Worm (Caenorhabditis elegans) whole organism, L4 larva: ENCODE measurements around the gene C31C9.7.

ENCODE experiments used
- F26F4.8 ChIP-seq: fragments of 200-800 bp; sonication (Bioruptor generic); conservative IDR thresholded peaks from 2 replicates; pipeline ENCODE4 v1.3.6; 2022; ENCODE audit warnings: missing genetic modification characterization, missing compliant biosample characterization
- F49E8.2 ChIP-seq: sonication (generic microtip); optimal IDR thresholded peaks from 2 replicates; lab custom pipeline; 2016; ENCODE audit warnings: missing compliant biosample characterization, mild to moderate bottlenecking, missing genetic modification characterization, borderline replicate concordance
- R02D3.7 ChIP-seq: fragments of 150-350 bp; sonication (generic microtip); optimal IDR thresholded peaks from 3 replicates; lab custom pipeline; 2014; ENCODE audit warnings: missing biosample characterization, missing genetic modification characterization
- aha-1 ChIP-seq: fragments of 150-350 bp; peaks from one replicate; lab custom pipeline; 2014; ENCODE audit warnings: missing biosample characterization, missing genetic modification characterization
- ama-1 ChIP-seq: fragments of 150-350 bp; optimal IDR thresholded peaks from 2 replicates; lab custom pipeline; 2014; ENCODE audit warnings: inconsistent platforms, mixed read lengths
- arid-1 ChIP-seq: fragments of 200-800 bp; sonication (Bioruptor generic); conservative IDR thresholded peaks from 2 replicates; pipeline ENCODE4 v1.3.6; 2022; ENCODE audit warnings: missing genetic modification reagents, missing genetic modification characterization, missing compliant biosample characterization
- attf-4 ChIP-seq: sonication (generic microtip); optimal IDR thresholded peaks from 3 replicates; lab custom pipeline; 2017; ENCODE audit warnings: missing biosample characterization, missing genetic modification characterization
- ceh-62 ChIP-seq: sonication (generic microtip); optimal IDR thresholded peaks from 2 replicates; lab custom pipeline; 2017; ENCODE audit warnings: missing biosample characterization, missing genetic modification characterization
- ces-1 ChIP-seq: fragments of 150-350 bp; sonication (generic microtip); optimal IDR thresholded peaks from 4 replicates; lab custom pipeline; 2014; ENCODE audit warnings: missing biosample characterization, missing genetic modification reagents, missing genetic modification characterization
- cey-2 ChIP-seq: sonication (generic microtip); optimal IDR thresholded peaks from 3 replicates; lab custom pipeline; 2017; ENCODE audit warnings: missing genetic modification characterization, mild to moderate bottlenecking, missing compliant biosample characterization, antibody characterized with exemption, borderline replicate concordance; ENCODE audit not compliant: insufficient read depth
- daf-12 ChIP-seq: fragments of 150-350 bp; optimal IDR thresholded peaks from 2 replicates; lab custom pipeline; 2014; ENCODE audit warnings: missing biosample characterization, missing genetic modification reagents, missing genetic modification characterization
- daf-16 ChIP-seq, 3 experiments: sonication (generic microtip); optimal IDR thresholded peaks; 2 replicates each; lab custom pipeline; 2016 to 2017; ENCODE audit warnings: missing genetic modification characterization in 3 of 3, missing genetic modification reagents in 3 of 3, mild to moderate bottlenecking in 2 of 3, missing compliant biosample characterization in 2 of 3, missing biosample characterization in 1 of 3, moderate library complexity in 1 of 3
- daf-19 ChIP-seq: fragments of 200-800 bp; sonication (Bioruptor generic); conservative IDR thresholded peaks from 2 replicates; pipeline ENCODE4 v1.3.6; 2022; ENCODE audit warnings: missing genetic modification characterization, missing compliant biosample characterization
- dmd-6 ChIP-seq: fragments of 200-800 bp; sonication (Bioruptor generic); IDR thresholded peaks from 2 replicates; pipeline ENCODE4 v1.3.6; 2022; ENCODE audit warnings: missing genetic modification reagents, missing genetic modification characterization, missing compliant biosample characterization
- dmd-8 ChIP-seq: fragments of 200-800 bp; sonication (Bioruptor generic); IDR thresholded peaks from 2 replicates; pipeline ENCODE4 v1.3.6; 2022; ENCODE audit warnings: missing genetic modification characterization, missing compliant biosample characterization
- dpl-1 ChIP-seq: fragments of 150-350 bp; optimal IDR thresholded peaks from 2 replicates; lab custom pipeline; 2014; ENCODE audit warnings: missing biosample characterization, missing genetic modification reagents, missing genetic modification characterization
- duxl-1 ChIP-seq: sonication (generic microtip); optimal IDR thresholded peaks from 2 replicates; lab custom pipeline; 2016; ENCODE audit warnings: mild to moderate bottlenecking, missing genetic modification characterization, moderate library complexity, missing compliant biosample characterization; ENCODE audit not compliant: poor library complexity
- dve-1 ChIP-seq: sonication (generic microtip); optimal IDR thresholded peaks from 2 replicates; lab custom pipeline; 2017; ENCODE audit warnings: antibody characterized with exemption, mild to moderate bottlenecking, missing genetic modification characterization, missing compliant biosample characterization; ENCODE audit not compliant: insufficient read depth
- gei-8 ChIP-seq: fragments of 200-800 bp; sonication (Bioruptor generic); optimal IDR thresholded peaks from 2 replicates; lab custom pipeline; 2018; ENCODE audit warnings: mild to moderate bottlenecking, missing genetic modification characterization, missing compliant biosample characterization
- hif-1 ChIP-seq, 2 experiments: sonication (generic microtip); optimal IDR thresholded peaks; 2 replicates each; lab custom pipeline; 2016 to 2017; ENCODE audit warnings: missing compliant biosample characterization in 2 of 2, missing genetic modification characterization in 2 of 2, missing genetic modification reagents in 2 of 2, missing genotype in 2 of 2, mild to moderate bottlenecking in 1 of 2
- hlh-11 ChIP-seq: fragments of 200-800 bp; sonication (Bioruptor generic); optimal IDR thresholded peaks from 2 replicates; lab custom pipeline; 2018; ENCODE audit warnings: mild to moderate bottlenecking, missing genetic modification characterization, missing compliant biosample characterization
- hlh-30 ChIP-seq: sonication (generic microtip); optimal IDR thresholded peaks from 2 replicates; lab custom pipeline; 2017; ENCODE audit warnings: antibody characterized with exemption, mild to moderate bottlenecking, missing genetic modification characterization, missing compliant biosample characterization; ENCODE audit not compliant: insufficient read depth
- jun-1 ChIP-seq: fragments of 150-350 bp; optimal IDR thresholded peaks from 2 replicates; lab custom pipeline; 2014; ENCODE audit warnings: missing biosample characterization, missing genetic modification reagents, missing genetic modification characterization
- lin-29 ChIP-seq: fragments of 200-800 bp; sonication (Bioruptor generic); IDR thresholded peaks from 2 replicates; pipeline ENCODE4 v1.3.6; 2022; ENCODE audit warnings: missing genetic modification reagents, missing genetic modification characterization, missing compliant biosample characterization
- lin-38 ChIP-seq: fragments of 200-800 bp; sonication (Bioruptor generic); IDR thresholded peaks from 2 replicates; pipeline ENCODE4 v1.3.6; 2022; ENCODE audit warnings: missing genetic modification reagents, missing genetic modification characterization, missing compliant biosample characterization
- lsy-2 ChIP-seq, 2 experiments: fragments of 150-350 bp in 1 of 2; sonication (generic microtip) in 1 of 2; optimal IDR thresholded peaks; 2 replicates each; lab custom pipeline; 2014 to 2017; ENCODE audit warnings: missing biosample characterization in 2 of 2, missing genetic modification characterization in 2 of 2
- madf-9 ChIP-seq: fragments of 200-800 bp; sonication (Bioruptor generic); conservative IDR thresholded peaks from 2 replicates; pipeline ENCODE4 v1.3.6; 2022; ENCODE audit warnings: missing genetic modification reagents, missing genetic modification characterization, missing compliant biosample characterization
- mdl-1 ChIP-seq, 2 experiments: fragments of 150-350 bp in 1 of 2; sonication (generic microtip) in 1 of 2; optimal IDR thresholded peaks; 2 replicates each; lab custom pipeline; 2014 to 2017; ENCODE audit warnings: missing biosample characterization in 2 of 2, missing genetic modification characterization in 2 of 2
- nhr-237 ChIP-seq: sonication (generic microtip); optimal IDR thresholded peaks from 2 replicates; lab custom pipeline; 2017; ENCODE audit warnings: missing biosample characterization, missing genetic modification characterization
- nhr-25 ChIP-seq: sonication (generic microtip); optimal IDR thresholded peaks from 2 replicates; lab custom pipeline; 2017; ENCODE audit warnings: missing genetic modification characterization, mild to moderate bottlenecking, missing compliant biosample characterization, antibody characterized with exemption, moderate library complexity, borderline replicate concordance; ENCODE audit not compliant: insufficient read depth
- nhr-28 ChIP-seq: fragments of 150-350 bp; optimal IDR thresholded peaks from 2 replicates; lab custom pipeline; 2014; ENCODE audit warnings: missing biosample characterization, missing genetic modification characterization
- nhr-42 ChIP-seq: fragments of 200-800 bp; sonication (Bioruptor generic); IDR thresholded peaks from 2 replicates; pipeline ENCODE4 v1.3.6; 2022; ENCODE audit warnings: missing genetic modification characterization, missing compliant biosample characterization
- nhr-6 ChIP-seq: fragments of 150-350 bp; optimal IDR thresholded peaks from 2 replicates; lab custom pipeline; 2014; ENCODE audit warnings: missing biosample characterization, missing genetic modification characterization
- nhr-77 ChIP-seq: fragments of 150-350 bp; optimal IDR thresholded peaks from 2 replicates; lab custom pipeline; 2014; ENCODE audit warnings: missing biosample characterization, missing genetic modification characterization
- pha-4 ChIP-seq, 2 experiments: fragments of 150-350 bp in 1 of 2; fragments of 200-800 bp in 1 of 2; sonication (Bioruptor generic) in 1 of 2; IDR thresholded peaks in 1 of 2; optimal IDR thresholded peaks in 1 of 2; 2 replicates each; pipeline versions ENCODE4 v1.3.6 to Lab custom; 2014 to 2022; ENCODE audit warnings: missing genetic modification characterization in 2 of 2, missing genetic modification reagents in 2 of 2, missing biosample characterization in 1 of 2, missing compliant biosample characterization in 1 of 2
- pqm-1 ChIP-seq: sonication (generic microtip); optimal IDR thresholded peaks from 2 replicates; lab custom pipeline; 2017; ENCODE audit warnings: missing biosample characterization, missing genetic modification characterization
- rbr-2 ChIP-seq: sonication (generic microtip); optimal IDR thresholded peaks from 2 replicates; lab custom pipeline; 2016; ENCODE audit warnings: missing genotype, missing genetic modification characterization, missing compliant biosample characterization
- set-16 ChIP-seq: fragments of 200-800 bp; sonication (Bioruptor generic); IDR thresholded peaks from 2 replicates; pipeline ENCODE4 v1.3.6; 2022; ENCODE audit warnings: missing genetic modification reagents, missing genetic modification characterization, missing compliant biosample characterization
- spr-3 ChIP-seq: fragments of 200-800 bp; sonication (Bioruptor generic); optimal IDR thresholded peaks from 2 replicates; lab custom pipeline; 2018; ENCODE audit warnings: mild to moderate bottlenecking, missing genetic modification characterization, missing compliant biosample characterization
- unc-130 ChIP-seq: sonication (generic microtip); optimal IDR thresholded peaks from 2 replicates; lab custom pipeline; 2016; ENCODE audit warnings: missing genetic modification reagents, missing genetic modification characterization, missing compliant biosample characterization

The C31C9.7 gene

DNA sequence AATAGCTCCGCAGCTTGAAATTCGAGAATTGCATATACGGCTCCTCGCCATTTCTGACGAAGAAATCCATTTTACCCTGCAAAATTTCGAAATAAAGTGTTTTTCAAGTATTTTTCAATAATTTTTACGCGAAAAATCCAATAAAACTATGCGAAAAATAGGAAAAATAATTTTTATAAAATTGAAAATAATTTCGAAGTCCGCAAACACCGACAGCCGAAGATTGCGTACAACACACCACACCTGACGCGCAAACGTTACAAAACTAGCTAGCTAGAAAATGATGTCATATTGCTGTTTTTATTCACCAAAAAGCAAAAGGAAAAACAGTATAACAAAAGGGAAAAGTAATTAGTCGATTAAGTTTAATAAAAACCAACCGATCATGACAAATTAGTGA is 25.8 kb downstream of the C31C9.7 start, which contains the start of gene rpoa-1:
TSS of gene rpoa-1 (minus strand) at position 84 of the 400 bp plus-strand sequence.
- TF ChIP-seq F49E8.2 (tag; lab: Kevin White, UChicago) (no peak), lin-38 (peak; percentile 38), cey-2 (no peak), dpl-1 (GFP tag; lab: Kevin White, UChicago) (peak; percentile 59), lsy-2 (tag; optimal IDR thresholded peaks at IDR 0.05; lab: Kevin White, UChicago) (peak in 1 of 2 experiments; percentile 59), madf-9 (GFP tag; lab: Robert Waterston, UW) (no peak), daf-12 (tag; lab: Kevin White, UChicago) (no peak), daf-16 (GFP tag; optimal IDR thresholded peaks at IDR 0.05; lab: Kevin White, UChicago) (no peak), daf-16 (tag; optimal IDR thresholded peaks at IDR 0.05; lab: Kevin White, UChicago) (peak; percentile 15), ama-1 (no peak), unc-130 (GFP tag; lab: Kevin White, UChicago) (no peak), dmd-6 (GFP tag; lab: Robert Waterston, UW) (no peak), nhr-6 (tag; lab: Kevin White, UChicago) (no peak), nhr-77 (tag; lab: Kevin White, UChicago) (no peak), R02D3.7 (no peak), spr-3 (GFP tag; lab: Kevin White, UChicago) (no peak), nhr-25 (tag; lab: Kevin White, UChicago) (no peak)

- TF ChIP-seq nhr-28 (peak; percentile 8), daf-16 (GFP tag; optimal IDR thresholded peaks at IDR 0.05; lab: Kevin White, UChicago) (no peak), daf-16 (tag; optimal IDR thresholded peaks at IDR 0.05; lab: Kevin White, UChicago) (peak; percentile 52), F26F4.8 (no peak)
Observed at ce11 chrII:13695343-13696332, 26.7 kb downstream of the C31C9.7 start, which contains the start of gene kqt-3. kqt-3 (plus strand) TSS chrII:13696282.

ce11 chrII:13697691-13698090 is 28.8 kb downstream of the C31C9.7 start:
- TF ChIP-seq nhr-42 (GFP tag; lab: Robert Waterston, UW) (no peak), daf-12 (tag; lab: Kevin White, UChicago) (no peak), aha-1 (peak; percentile 14)

- TF ChIP-seq dmd-8 (GFP tag; lab: Robert Waterston, UW) (no peak), hlh-11 (tag; lab: Kevin White, UChicago) (peak; percentile 9), hlh-30 (tag; lab: Kevin White, UChicago) (no peak), gei-8 (no peak), duxl-1 (tag; lab: Kevin White, UChicago) (no peak), lsy-2 (tag; optimal IDR thresholded peaks at IDR 0.05; lab: Kevin White, UChicago) (no peak), daf-16 (GFP tag; optimal IDR thresholded peaks at IDR 0.05; lab: Kevin White, UChicago) (no peak), daf-16 (tag; optimal IDR thresholded peaks at IDR 0.05; lab: Kevin White, UChicago) (peak; percentile 30), daf-19 (GFP tag; lab: Robert Waterston, UW) (no peak), F26F4.8 (0 out of 2 replicates have a peak, but pooled peaks have one; percentile 25), nhr-237 (tag; lab: Kevin White, UChicago) (no peak), pha-4 (GFP tag; IDR thresholded peaks at IDR 0.05; lab: Robert Waterston, UW) (no peak), pha-4 (tag; optimal IDR thresholded peaks at IDR 0.05; lab: Kevin White, UChicago) (no peak), dve-1 (tag; lab: Kevin White, UChicago) (peak; percentile 52), pqm-1 (tag; lab: Kevin White, UChicago) (peak; percentile 24), lin-29 (GFP tag; lab: Robert Waterston, UW) (no peak), attf-4 (tag; lab: Kevin White, UChicago) (no peak), jun-1 (tag; lab: Kevin White, UChicago) (no peak), set-16 (GFP tag; lab: Robert Waterston, UW) (peak; percentile 74), ceh-62 (tag; lab: Kevin White, UChicago) (no peak), mdl-1 (tag; optimal IDR thresholded peaks at IDR 0.05; lab: Kevin White, UChicago) (no peak), arid-1 (GFP tag; lab: Robert Waterston, UW) (no peak), nhr-42 (GFP tag; lab: Robert Waterston, UW) (0 out of 2 replicates have a peak, but pooled peaks have one; percentile 21), hif-1 (tag; optimal IDR thresholded peaks at IDR 0.05; lab: Kevin White, UChicago) (no peak), rbr-2 (tag; lab: Kevin White, UChicago) (no peak), ces-1 (no peak)
Observed at ce11 chrII:13711493-13712055, 42.7 kb downstream of the C31C9.7 start.
